Worm (Caenorhabditis elegans): ENCODE results near the gene ooc-5.

ce11 chrII:9041306-9041705 lies 48.3 kb downstream of the ooc-5 start, which contains the start of gene F37B12.3:
- no peak for TF ChIP-seq sox-2 (GFP tag; IDR thresholded peaks at IDR 0.05)
- TF ChIP-seq fkh-10 (GFP tag; optimal IDR thresholded peaks at IDR 0.05): no peak
- no peak for TF ChIP-seq tbx-2 (tag; optimal IDR thresholded peaks at IDR 0.05)
- no peak for TF ChIP-seq elt-2 (tag; optimal IDR thresholded peaks at IDR 0.05)

All from whole organism, late embryonic.